Worm (Caenorhabditis elegans) whole organism, L4/young adult: ENCODE results near the gene C14A6.13.

Experiments
- W03F9.2 ChIP-seq: fragments of 150-350 bp; optimal IDR thresholded peaks from 2 replicates; lab custom pipeline; 2014; ENCODE audit warnings: missing biosample characterization, missing genetic modification characterization
- him-1 ChIP-seq: sonication (generic microtip); optimal IDR thresholded peaks from 2 replicates; lab custom pipeline; 2016; ENCODE audit warnings: missing genotype, missing genetic modification reagents, missing genetic modification characterization, missing compliant biosample characterization

ce11 chrV:18178659-18179058 lies 17.5 kb upstream of the C14A6.13 start, which contains the start of gene C31G12.4:
- TF ChIP-seq W03F9.2 (tag; lab: Kevin White, UChicago): no peak
- no peak for TF ChIP-seq him-1 (tag; lab: Kevin White, UChicago)
